Worm (Caenorhabditis elegans): Measurements from ENCODE around the gene F58F12.4.

F58F12.4 gene

ce11 chrII:6347341-6348118, 39.0 kb upstream of the F58F12.4 start, which contains the start of gene lgg-1 (continued):
- TF ChIP-seq F44E2.7 (GFP tag; IDR thresholded peaks at IDR 0.05), result no peak
- 0 out of 2 replicates have a peak, but pooled peaks have one; percentile 7 for TF ChIP-seq mdt-29 (GFP tag; IDR thresholded peaks at IDR 0.05)
- TF ChIP-seq unc-39 (tag; optimal IDR thresholded peaks at IDR 0.05), result no peak
- TF ChIP-seq tra-1 (GFP tag; IDR thresholded peaks at IDR 0.05), result no peak; the same call in 1 of the 2 replicates
- no peak for TF ChIP-seq daf-16 (GFP tag; optimal IDR thresholded peaks at IDR 0.05)
- peak; percentile 44 for TF ChIP-seq daf-16 (tag; optimal IDR thresholded peaks at IDR 0.05)
- TF ChIP-seq ama-1 (optimal IDR thresholded peaks at IDR 0.05), result peak; percentile 95
- TF ChIP-seq zfp-3 (GFP tag; conservative IDR thresholded peaks at IDR 0.05), result peak; percentile 89
- no peak for TF ChIP-seq set-16 (GFP tag; IDR thresholded peaks at IDR 0.05)
- peak; percentile 82 for TF ChIP-seq ceh-28 (tag; optimal IDR thresholded peaks at IDR 0.05)
- TF ChIP-seq ceh-20 (GFP tag; IDR thresholded peaks at IDR 0.05), result peak; percentile 60; the same call in 1 of the 2 replicates
- peak; percentile 39 for TF ChIP-seq lin-38 (GFP tag; IDR thresholded peaks at IDR 0.05)
- peak; percentile 5 for TF ChIP-seq duxl-1 (tag; optimal IDR thresholded peaks at IDR 0.05; ENCODE audit: poor library complexity)
- 0 out of 2 replicates have a peak, but pooled peaks have one; percentile 21 for TF ChIP-seq ceh-44 (GFP tag; IDR thresholded peaks at IDR 0.05)
- peak; percentile 7; the same call in 1 of the 2 replicates for TF ChIP-seq arid-1 (GFP tag; conservative IDR thresholded peaks at IDR 0.05)
- peak; percentile 33 for TF ChIP-seq nhr-77 (tag; optimal IDR thresholded peaks at IDR 0.05)
- no peak for TF ChIP-seq F26F4.8 (GFP tag; conservative IDR thresholded peaks at IDR 0.05)
- no peak for TF ChIP-seq nhr-48 (tag; optimal IDR thresholded peaks at IDR 0.05)
- TF ChIP-seq ztf-11 (tag; optimal IDR thresholded peaks at IDR 0.05), result no peak
- TF ChIP-seq unc-62 (GFP tag; optimal IDR thresholded peaks at IDR 0.05 in 1 of 2), result peak in 1 of 2 experiments; percentile 51
- no peak for TF ChIP-seq unc-62 (tag; optimal IDR thresholded peaks at IDR 0.05)
- TF ChIP-seq hmg-1.1 (GFP tag; IDR thresholded peaks at IDR 0.05), result peak; percentile 59; the same call in 1 of the 2 replicates
- no peak for TF ChIP-seq dmd-9 (GFP tag; IDR thresholded peaks at IDR 0.05)
- TF ChIP-seq Y75B8A.6 (GFP tag; IDR thresholded peaks at IDR 0.05), result peak; percentile 53; the same call in 1 of the 2 replicates
- TF ChIP-seq vab-7 (GFP tag; IDR thresholded peaks at IDR 0.05), result peak; percentile 26; the same call in 1 of the 2 replicates
- TF ChIP-seq Y48G9A.11 (GFP tag; IDR thresholded peaks at IDR 0.05), result no peak
- 0 out of 2 replicates have a peak, but pooled peaks have one; percentile 37 for TF ChIP-seq ctbp-1 (GFP tag; IDR thresholded peaks at IDR 0.05)
- peak; percentile 1 for TF ChIP-seq mxl-3 (GFP tag; optimal IDR thresholded peaks at IDR 0.05)
- TF ChIP-seq dpl-1 (GFP tag; optimal IDR thresholded peaks at IDR 0.05), result peak; percentile 23
- no peak for TF ChIP-seq egl-27 (tag; optimal IDR thresholded peaks at IDR 0.05)
- no peak for TF ChIP-seq nhr-76 (tag; optimal IDR thresholded peaks at IDR 0.05)
- TF ChIP-seq T26A8.4 (GFP tag; IDR thresholded peaks at IDR 0.05), result peak; percentile 53; the same call in 1 of the 2 replicates
- 0 out of 2 replicates have a peak, but pooled peaks have one; percentile 19 for TF ChIP-seq saeg-2 (GFP tag; IDR thresholded peaks at IDR 0.05)
- peak; percentile 12 for TF ChIP-seq nhr-102 (tag; optimal IDR thresholded peaks at IDR 0.05)
- no peak for TF ChIP-seq mxl-2 (GFP tag; conservative IDR thresholded peaks at IDR 0.05)
- TF ChIP-seq spr-1 (tag; optimal IDR thresholded peaks at IDR 0.05), result peak; percentile 39
- no peak for TF ChIP-seq jun-1 (tag; optimal IDR thresholded peaks at IDR 0.05)
- TF ChIP-seq Y105C5A.15 (GFP tag; IDR thresholded peaks at IDR 0.05), result 0 out of 2 replicates have a peak, but pooled peaks have one; percentile 45
- TF ChIP-seq fos-1 (tag; optimal IDR thresholded peaks at IDR 0.05), result no peak
- TF ChIP-seq mes-2 (tag; optimal IDR thresholded peaks at IDR 0.05; ENCODE audit: poor library complexity, severe bottlenecking), result peak; percentile 41
- peak; percentile 56 for TF ChIP-seq dmd-6 (GFP tag; IDR thresholded peaks at IDR 0.05)
- TF ChIP-seq aly-2 (tag; optimal IDR thresholded peaks at IDR 0.05), result no peak
- TF ChIP-seq dve-1 (tag; optimal IDR thresholded peaks at IDR 0.05; ENCODE audit: insufficient read depth), result peak; percentile 45
- 0 out of 4 replicates have a peak, but pooled peaks of 1 of the 2 experiments have one; percentile 3 for TF ChIP-seq madf-5 (GFP tag; IDR thresholded peaks at IDR 0.05)
- no peak for TF ChIP-seq D1046.2 (GFP tag; IDR thresholded peaks at IDR 0.05)
- TF ChIP-seq daf-12 (tag; optimal IDR thresholded peaks at IDR 0.05), result no peak
- peak; percentile 50 for TF ChIP-seq mep-1 (tag; optimal IDR thresholded peaks at IDR 0.05)
- TF ChIP-seq php-3 (GFP tag; IDR thresholded peaks at IDR 0.05), result no peak; the same call in 1 of the 2 replicates
- TF ChIP-seq ceh-62 (tag; optimal IDR thresholded peaks at IDR 0.05), result no peak
